Fruit fly (Drosophila melanogaster): Measurements from ENCODE around the gene Wnt4.

DNA sequence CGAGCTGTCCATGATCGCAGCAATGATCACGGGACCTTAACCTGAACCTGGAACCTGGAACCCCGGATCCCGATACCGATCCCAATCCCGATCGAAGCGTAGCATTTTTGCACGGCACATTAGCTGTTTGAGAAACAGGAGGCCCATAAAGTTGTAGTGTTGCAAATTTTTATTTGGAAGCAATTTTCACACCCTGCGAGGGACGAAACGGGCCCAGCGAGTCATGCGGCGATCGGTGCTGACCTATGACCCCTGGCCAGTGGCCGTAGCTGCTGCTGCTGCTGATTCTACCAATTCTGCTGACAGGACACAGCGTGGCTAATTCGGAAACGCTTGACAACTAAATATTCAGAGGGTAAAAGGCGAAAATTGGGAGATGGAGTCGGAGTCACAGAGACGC, 27.4 kb upstream of the Wnt4 start:
- TF ChIP-seq h (optimal IDR thresholded peaks at IDR 0.05) = no peak
- no peak for TF ChIP-seq Sin3A (optimal IDR thresholded peaks at IDR 0.05)

Data from Kc167 (cell line).